Worm (Caenorhabditis elegans) whole organism, young adult: ENCODE data around the gene ndab-2.
A peak's percentile ranks its signal among the peaks of the same experiment; 100 is the strongest.

Experiments used
- B0261.1 ChIP-seq: sonication (generic microtip); optimal IDR thresholded peaks from 2 replicates; lab custom pipeline; 2016; ENCODE audit warnings: mild to moderate bottlenecking, missing genetic modification characterization, moderate library complexity, missing compliant biosample characterization
- B0336.3 ChIP-seq: fragments of 200-800 bp; sonication (Bioruptor generic); IDR thresholded peaks from 2 replicates; pipeline ENCODE4 v1.3.6; 2022; ENCODE audit warnings: missing genetic modification characterization, missing compliant biosample characterization
- C06A6.2 ChIP-seq: fragments of 200-800 bp; sonication (Bioruptor generic); conservative IDR thresholded peaks from 2 replicates; pipeline ENCODE4 v1.3.6; 2022; ENCODE audit warnings: missing genetic modification characterization, missing compliant biosample characterization
- F23B12.7 ChIP-seq: sonication (generic microtip); optimal IDR thresholded peaks from 2 replicates; lab custom pipeline; 2017; ENCODE audit warnings: missing genetic modification characterization, mild to moderate bottlenecking, missing compliant biosample characterization, antibody characterized with exemption, moderate library complexity; ENCODE audit not compliant: insufficient read depth
- F39B2.1 ChIP-seq: fragments of 200-800 bp; sonication (Bioruptor generic); IDR thresholded peaks from 2 replicates; pipeline ENCODE4 v1.3.6; 2022; ENCODE audit warnings: missing genetic modification reagents, missing genetic modification characterization, missing compliant biosample characterization
- F57A8.1 ChIP-seq: fragments of 200-800 bp; sonication (Bioruptor generic); optimal IDR thresholded peaks from 2 replicates; lab custom pipeline; 2018; ENCODE audit warnings: mild to moderate bottlenecking, missing genetic modification characterization, moderate library complexity, missing compliant biosample characterization
- K11D2.4 ChIP-seq: fragments of 200-800 bp; sonication (Bioruptor generic); IDR thresholded peaks from 2 replicates; pipeline ENCODE4 v1.3.6; 2022; ENCODE audit warnings: missing genetic modification reagents, missing genetic modification characterization, missing compliant biosample characterization
- Y67H2A.10 ChIP-seq: fragments of 200-800 bp; sonication (Bioruptor generic); conservative IDR thresholded peaks from 2 replicates; pipeline ENCODE4 v1.3.6; 2022; ENCODE audit warnings: missing genetic modification reagents, missing genetic modification characterization, missing compliant biosample characterization
- Y79H2A.3 ChIP-seq: fragments of 200-800 bp; sonication (Bioruptor generic); conservative IDR thresholded peaks from 2 replicates; pipeline ENCODE4 v1.3.6; 2022; ENCODE audit warnings: missing genetic modification reagents, missing genetic modification characterization, missing compliant biosample characterization
- Y95B8A.8 ChIP-seq: fragments of 200-800 bp; sonication (Bioruptor generic); IDR thresholded peaks from 2 replicates; pipeline ENCODE4 v1.3.6; 2022; ENCODE audit warnings: missing genetic modification reagents, missing genetic modification characterization, missing compliant biosample characterization
- ZK185.1 ChIP-seq: sonication (generic microtip); optimal IDR thresholded peaks from 2 replicates; lab custom pipeline; 2016; ENCODE audit warnings: mild to moderate bottlenecking, missing genetic modification characterization, missing compliant biosample characterization; ENCODE audit not compliant: poor library complexity, severe bottlenecking
- ama-1 ChIP-seq, 3 experiments: fragments of 150-350 bp in 1 of 3; sonication (generic microtip) in 2 of 3; optimal IDR thresholded peaks; 2 replicates each; lab custom pipeline; 2014 to 2018; ENCODE audit warnings: missing biosample characterization in 2 of 3, missing genetic modification characterization in 2 of 3, missing genetic modification reagents in 2 of 3
- attf-3 ChIP-seq: fragments of 200-800 bp; sonication (Bioruptor generic); conservative IDR thresholded peaks from 2 replicates; pipeline ENCODE4 v1.3.6; 2022; ENCODE audit warnings: missing genetic modification reagents, missing genetic modification characterization, missing compliant biosample characterization
- attf-5 ChIP-seq: fragments of 200-800 bp; sonication (Bioruptor generic); optimal IDR thresholded peaks from 2 replicates; lab custom pipeline; 2018; ENCODE audit warnings: mild to moderate bottlenecking, missing genetic modification characterization, missing compliant biosample characterization
- bed-1 ChIP-seq: fragments of 200-800 bp; sonication (Bioruptor generic); IDR thresholded peaks from 2 replicates; pipeline ENCODE4 v1.3.6; 2022; ENCODE audit warnings: missing genetic modification reagents, missing genetic modification characterization, missing compliant biosample characterization
- cebp-2 ChIP-seq: fragments of 200-800 bp; sonication (Bioruptor generic); IDR thresholded peaks from 2 replicates; pipeline ENCODE4 v1.3.6; 2022; ENCODE audit warnings: missing genetic modification characterization, missing compliant biosample characterization
- ceh-100 ChIP-seq: fragments of 200-800 bp; sonication (Bioruptor generic); IDR thresholded peaks from 2 replicates; pipeline ENCODE4 v1.3.6; 2022; ENCODE audit warnings: missing genetic modification reagents, missing genetic modification characterization, missing compliant biosample characterization
- ceh-91 ChIP-seq: fragments of 200-800 bp; sonication (Bioruptor generic); IDR thresholded peaks from 2 replicates; pipeline ENCODE4 v1.3.6; 2022; ENCODE audit warnings: missing genetic modification reagents, missing genetic modification characterization, missing compliant biosample characterization
- dpff-1 ChIP-seq: sonication (generic microtip); optimal IDR thresholded peaks from 2 replicates; lab custom pipeline; 2017; ENCODE audit warnings: mild to moderate bottlenecking, missing genetic modification characterization, missing compliant biosample characterization
- dpl-1 ChIP-seq: fragments of 150-350 bp; optimal IDR thresholded peaks from 2 replicates; lab custom pipeline; 2014; ENCODE audit warnings: missing biosample characterization, missing genetic modification reagents, missing genetic modification characterization
- efl-1 ChIP-seq: fragments of 150-350 bp; optimal IDR thresholded peaks from 2 replicates; lab custom pipeline; 2014; ENCODE audit warnings: missing biosample characterization, missing genetic modification reagents, missing genetic modification characterization
- egl-44 ChIP-seq: fragments of 200-800 bp; sonication (Bioruptor generic); IDR thresholded peaks from 2 replicates; pipeline ENCODE4 v1.3.6; 2022; ENCODE audit warnings: missing genetic modification reagents, missing genetic modification characterization, missing compliant biosample characterization
- fkh-3 ChIP-seq: sonication (generic microtip); optimal IDR thresholded peaks from 2 replicates; lab custom pipeline; 2016; ENCODE audit warnings: mild to moderate bottlenecking, missing genetic modification characterization, missing compliant biosample characterization
- hlh-26 ChIP-seq: fragments of 200-800 bp; sonication (Bioruptor generic); conservative IDR thresholded peaks from 2 replicates; pipeline ENCODE4 v1.3.6; 2022; ENCODE audit warnings: missing genetic modification reagents, missing genetic modification characterization, missing compliant biosample characterization
- hmg-20 ChIP-seq: fragments of 200-800 bp; sonication (Bioruptor generic); IDR thresholded peaks from 2 replicates; pipeline ENCODE4 v1.3.6; 2022; ENCODE audit warnings: missing genetic modification reagents, missing genetic modification characterization, missing compliant biosample characterization
- hrde-1 ChIP-seq: sonication (generic microtip); optimal IDR thresholded peaks from 2 replicates; lab custom pipeline; 2016; ENCODE audit warnings: missing genetic modification characterization, mild to moderate bottlenecking, missing compliant biosample characterization, moderate library complexity, missing genotype, missing genetic modification reagents, borderline replicate concordance
- hsf-1 ChIP-seq: fragments of 200-800 bp; sonication (Bioruptor generic); IDR thresholded peaks from 2 replicates; pipeline ENCODE4 v1.3.6; 2022; ENCODE audit warnings: missing genetic modification reagents, missing genetic modification characterization, missing compliant biosample characterization
- lin-26 ChIP-seq: fragments of 200-800 bp; sonication (Bioruptor generic); IDR thresholded peaks from 2 replicates; pipeline ENCODE4 v1.3.6; 2022; ENCODE audit warnings: missing genetic modification reagents, missing genetic modification characterization, missing compliant biosample characterization
- lin-35 ChIP-seq, 3 experiments: fragments of 150-350 bp in 2 of 3; sonication (generic microtip) in 1 of 3; optimal IDR thresholded peaks; 2 replicates each; lab custom pipeline; 2014 to 2018; ENCODE audit warnings: missing biosample characterization in 3 of 3, missing genetic modification characterization in 3 of 3, missing genetic modification reagents in 3 of 3
- lir-1 ChIP-seq: fragments of 200-800 bp; sonication (Bioruptor generic); conservative IDR thresholded peaks from 2 replicates; pipeline ENCODE4 v1.3.6; 2022; ENCODE audit warnings: missing genetic modification reagents, missing genetic modification characterization, missing compliant biosample characterization
- lsl-1 ChIP-seq: fragments of 200-800 bp; sonication (Bioruptor generic); optimal IDR thresholded peaks from 2 replicates; lab custom pipeline; 2018; ENCODE audit warnings: mild to moderate bottlenecking, missing genetic modification characterization, moderate library complexity, missing compliant biosample characterization
- madf-10 ChIP-seq: sonication (generic microtip); optimal IDR thresholded peaks from 2 replicates; lab custom pipeline; 2016; ENCODE audit warnings: mild to moderate bottlenecking, missing genetic modification characterization, missing compliant biosample characterization
- mes-4 ChIP-seq: sonication (generic microtip); optimal IDR thresholded peaks from 2 replicates; lab custom pipeline; 2016; ENCODE audit warnings: missing genotype, missing genetic modification characterization, missing compliant biosample characterization
- nfya-1 ChIP-seq: sonication (generic microtip); optimal IDR thresholded peaks from 2 replicates; lab custom pipeline; 2017; ENCODE audit warnings: antibody characterized with exemption, missing compliant biosample characterization, missing genetic modification characterization, borderline replicate concordance; ENCODE audit not compliant: insufficient read depth
- nfyb-1 ChIP-seq: fragments of 200-800 bp; sonication (Bioruptor generic); IDR thresholded peaks from 2 replicates; pipeline ENCODE4 v1.3.6; 2022; ENCODE audit warnings: missing genetic modification reagents, missing genetic modification characterization, missing compliant biosample characterization
- nhr-179 ChIP-seq: sonication (generic microtip); optimal IDR thresholded peaks from 2 replicates; lab custom pipeline; 2016; ENCODE audit warnings: mild to moderate bottlenecking, missing genetic modification characterization, missing compliant biosample characterization
- nhr-90 ChIP-seq: sonication (generic microtip); optimal IDR thresholded peaks from 2 replicates; lab custom pipeline; 2016; ENCODE audit warnings: missing genotype, mild to moderate bottlenecking, missing genetic modification characterization, missing compliant biosample characterization
- pha-4 ChIP-seq: fragments of 150-350 bp; sonication (generic microtip); optimal IDR thresholded peaks from 2 replicates; lab custom pipeline; 2014; ENCODE audit warnings: missing biosample characterization, missing genetic modification reagents, missing genetic modification characterization
- sdz-38 ChIP-seq: sonication (generic microtip); optimal IDR thresholded peaks from 2 replicates; lab custom pipeline; 2016; ENCODE audit warnings: missing genotype, missing genetic modification characterization, missing compliant biosample characterization
- snpc-1.3 ChIP-seq: sonication (generic microtip); optimal IDR thresholded peaks from 2 replicates; lab custom pipeline; 2017; ENCODE audit warnings: missing genetic modification characterization, mild to moderate bottlenecking, missing compliant biosample characterization, antibody characterized with exemption, moderate library complexity, missing genotype, missing genetic modification reagents; ENCODE audit not compliant: insufficient read depth
- tlf-1 ChIP-seq: fragments of 200-800 bp; sonication (Bioruptor generic); optimal IDR thresholded peaks from 2 replicates; lab custom pipeline; 2018; ENCODE audit warnings: mild to moderate bottlenecking, missing genetic modification characterization, missing compliant biosample characterization
- unc-62 ChIP-seq: fragments of 150-350 bp; optimal IDR thresholded peaks from 2 replicates; lab custom pipeline; 2014; ENCODE audit warnings: missing biosample characterization, missing genetic modification reagents, missing genetic modification characterization
- ztf-22 ChIP-seq: fragments of 200-800 bp; sonication (Bioruptor generic); optimal IDR thresholded peaks from 2 replicates; lab custom pipeline; 2018; ENCODE audit warnings: mild to moderate bottlenecking, missing genetic modification characterization, moderate library complexity, missing compliant biosample characterization
- ztf-25 ChIP-seq: fragments of 200-800 bp; sonication (Bioruptor generic); IDR thresholded peaks from 2 replicates; pipeline ENCODE4 v1.3.6; 2022; ENCODE audit warnings: missing genetic modification reagents, missing genetic modification characterization, missing compliant biosample characterization
- ztf-28 ChIP-seq: fragments of 200-800 bp; sonication (Bioruptor generic); IDR thresholded peaks from 2 replicates; pipeline ENCODE4 v1.3.6; 2022; ENCODE audit warnings: missing genetic modification reagents, missing genetic modification characterization, missing compliant biosample characterization
- ztf-6 ChIP-seq: fragments of 200-800 bp; sonication (Bioruptor generic); IDR thresholded peaks from 2 replicates; pipeline ENCODE4 v1.3.6; 2022; ENCODE audit warnings: missing genetic modification reagents, missing genetic modification characterization, missing compliant biosample characterization

The ndab-2 gene

DNA sequence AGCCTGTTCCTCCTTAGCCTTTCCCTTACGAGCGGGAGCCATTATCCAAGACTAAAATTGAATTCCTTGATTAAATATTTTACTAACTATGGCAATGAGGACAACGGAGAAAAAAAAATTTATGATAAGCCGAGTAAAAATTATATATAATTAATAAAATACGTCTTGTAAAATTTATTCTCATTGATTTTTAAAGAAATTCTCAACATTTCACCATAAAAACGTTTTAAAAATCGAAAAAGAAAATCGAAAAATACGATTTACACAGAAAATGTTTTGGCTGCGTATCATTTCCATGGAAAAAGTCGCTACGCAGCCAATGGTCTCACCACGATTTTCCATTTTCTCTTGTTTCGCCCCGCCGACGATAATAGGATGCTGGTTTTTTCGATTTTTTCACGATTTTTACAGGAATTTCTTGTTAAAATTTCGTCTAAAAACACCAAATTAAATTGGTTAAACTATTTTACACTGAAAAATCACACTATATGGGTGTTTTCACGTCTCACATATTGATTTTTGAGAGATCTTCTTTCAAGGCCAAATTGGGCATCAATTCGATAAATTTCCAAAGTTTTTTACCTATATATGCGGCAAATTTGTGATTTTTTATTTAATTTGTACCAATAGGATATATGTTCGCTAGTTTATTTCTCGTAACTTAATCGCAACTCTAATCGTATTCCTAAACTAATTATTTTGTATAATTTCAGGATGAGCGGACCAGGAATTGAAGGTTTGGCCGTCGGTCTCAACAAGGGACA, 832 bp upstream of the ndab-2 start, which contains the start of the genes rps-14 and rpl-36 (continued):
- TF ChIP-seq Y79H2A.3 = no peak
- TF ChIP-seq efl-1 (GFP tag; lab: Kevin White, UChicago) = peak; percentile 60
- no peak for TF ChIP-seq ama-1 (optimal IDR thresholded peaks at IDR 0.05; lab: Kevin White, UChicago)
- TF ChIP-seq ama-1 (GFP tag; optimal IDR thresholded peaks at IDR 0.05; lab: Kevin White, UChicago) = no peak
- TF ChIP-seq Y95B8A.8 (GFP tag; lab: Robert Waterston, UW) = no peak
- TF ChIP-seq fkh-3 (tag; lab: Kevin White, UChicago) = no peak
- peak; percentile 61 for TF ChIP-seq ceh-100 (GFP tag; lab: Robert Waterston, UW)
- TF ChIP-seq B0261.1 = no peak
- no peak for TF ChIP-seq dpl-1 (GFP tag; lab: Kevin White, UChicago)
- TF ChIP-seq ztf-22 (GFP tag; lab: Kevin White, UChicago) = no peak
- TF ChIP-seq lir-1 (GFP tag; lab: Robert Waterston, UW) = no peak; the same call in 1 of the 2 replicates
- no peak for TF ChIP-seq hmg-20
- no peak for TF ChIP-seq mes-4 (tag; lab: Kevin White, UChicago)
- peak; percentile 2 for TF ChIP-seq madf-10 (tag; lab: Kevin White, UChicago)
- no peak for TF ChIP-seq unc-62 (GFP tag; lab: Kevin White, UChicago)
- no peak for TF ChIP-seq dpff-1 (tag; lab: Kevin White, UChicago)
- no peak for TF ChIP-seq nhr-90 (tag; lab: Kevin White, UChicago)
- peak in 1 of 3 experiments; percentile 86 for TF ChIP-seq lin-35 (GFP tag; optimal IDR thresholded peaks at IDR 0.05; lab: Kevin White, UChicago)
- peak; percentile 96 for TF ChIP-seq F23B12.7 (tag; lab: Kevin White, UChicago)
- peak; percentile 13 for TF ChIP-seq lsl-1 (GFP tag; lab: Kevin White, UChicago)
- peak; percentile 60 for TF ChIP-seq attf-5 (GFP tag; lab: Kevin White, UChicago)
- TF ChIP-seq hrde-1 = no peak
- no peak for TF ChIP-seq sdz-38 (tag; lab: Kevin White, UChicago)
- TF ChIP-seq hlh-26 (GFP tag; lab: Robert Waterston, UW) = no peak
- TF ChIP-seq B0336.3 (GFP tag; lab: Robert Waterston, UW) = peak; percentile 29; the same call in 1 of the 2 replicates
- peak; percentile 23; the same call in 1 of the 2 replicates for TF ChIP-seq Y67H2A.10 (GFP tag; lab: Robert Waterston, UW)
- 0 out of 2 replicates have a peak, but pooled peaks have one; percentile 34 for TF ChIP-seq K11D2.4 (GFP tag; lab: Robert Waterston, UW)
- TF ChIP-seq F39B2.1 = no peak
- TF ChIP-seq egl-44 = no peak
- no peak for TF ChIP-seq F57A8.1 (GFP tag; lab: Kevin White, UChicago)
- TF ChIP-seq ztf-6 = no peak
- no peak for TF ChIP-seq hsf-1
- TF ChIP-seq attf-3 = peak; percentile 72
- TF ChIP-seq bed-1 (GFP tag; lab: Robert Waterston, UW) = no peak
- TF ChIP-seq ztf-25 (GFP tag; lab: Robert Waterston, UW) = no peak
- TF ChIP-seq cebp-2 (GFP tag; lab: Robert Waterston, UW) = no peak
- TF ChIP-seq ceh-91 (GFP tag; lab: Robert Waterston, UW) = peak; percentile 62; the same call in 1 of the 2 replicates
- peak; percentile 71 for TF ChIP-seq snpc-1.3 (tag; lab: Kevin White, UChicago)
- TF ChIP-seq nfya-1 (tag; lab: Kevin White, UChicago) = no peak
- no peak for TF ChIP-seq lin-26 (GFP tag; lab: Robert Waterston, UW)
- 0 out of 2 replicates have a peak, but pooled peaks have one; percentile 47 for TF ChIP-seq nfyb-1
- TF ChIP-seq ZK185.1 = peak; percentile 57
- TF ChIP-seq C06A6.2 (GFP tag; lab: Robert Waterston, UW) = no peak
- peak; percentile 82 for TF ChIP-seq tlf-1 (GFP tag; lab: Kevin White, UChicago)
- TF ChIP-seq pha-4 (tag; lab: Kevin White, UChicago) = peak; percentile 89
- no peak for TF ChIP-seq ztf-28 (GFP tag; lab: Robert Waterston, UW)
- no peak for TF ChIP-seq nhr-179 (tag; lab: Kevin White, UChicago)
